Fruit fly (Drosophila melanogaster) whole organism, embryonic: ENCODE results near the gene CG12194.
A peak's percentile ranks its signal among the peaks of the same experiment; 100 is the strongest.

ENCODE experiments used
- Aef1 ChIP-seq: fragments of 200-800 bp; sonication (Bioruptor generic); IDR thresholded peaks from 3 replicates; pipeline ENCODE4 v1.3.6; 2022; ENCODE audit warnings: missing biosample characterization, missing genetic modification characterization
- CG1024 ChIP-seq: fragments of 200-800 bp; sonication (Bioruptor generic); IDR thresholded peaks from 2 replicates; pipeline ENCODE4 v1.3.6; 2022; ENCODE audit warnings: missing biosample characterization, missing genetic modification characterization
- CG10959 ChIP-seq: fragments of 200-800 bp; sonication (Bioruptor generic); IDR thresholded peaks from 2 replicates; pipeline ENCODE4 v1.3.6; 2022; ENCODE audit warnings: missing biosample characterization, missing genetic modification characterization
- CG11247 ChIP-seq: fragments of 200-800 bp; sonication (Bioruptor generic); IDR thresholded peaks from 2 replicates; pipeline ENCODE4 v1.3.6; 2022; ENCODE audit warnings: missing biosample characterization, missing genetic modification characterization
- CG15011 ChIP-seq: fragments of 200-800 bp; sonication (Bioruptor generic); optimal IDR thresholded peaks from 3 replicates; lab custom pipeline; 2018; ENCODE audit warnings: missing biosample characterization, mild to moderate bottlenecking, missing genetic modification characterization
- CG1529 ChIP-seq: fragments of 200-800 bp; sonication (Bioruptor generic); optimal IDR thresholded peaks from 3 replicates; lab custom pipeline; 2018; ENCODE audit warnings: missing biosample characterization, missing genetic modification characterization
- CG15514 ChIP-seq: fragments of 200-800 bp; sonication (Bioruptor generic); optimal IDR thresholded peaks from 3 replicates; lab custom pipeline; 2017; ENCODE audit warnings: missing biosample characterization, missing genetic modification characterization, mild to moderate bottlenecking, moderate library complexity, missing genetic modification reagents
- CG1603 ChIP-seq: fragments of 200-800 bp; sonication (Bioruptor generic); optimal IDR thresholded peaks from 2 replicates; lab custom pipeline; 2019; ENCODE audit warnings: missing biosample characterization, mild to moderate bottlenecking, missing genetic modification characterization, moderate library complexity
- CG18011 ChIP-seq: fragments of 200-800 bp; sonication (Bioruptor generic); optimal IDR thresholded peaks from 2 replicates; lab custom pipeline; 2017; ENCODE audit warnings: missing biosample characterization, missing genetic modification characterization, mild to moderate bottlenecking, moderate library complexity, missing genotype
- CG18619 ChIP-seq: fragments of 200-800 bp; sonication (Bioruptor generic); optimal IDR thresholded peaks from 3 replicates; lab custom pipeline; 2017; ENCODE audit warnings: missing biosample characterization, mild to moderate bottlenecking, missing genetic modification characterization
- CG18764 ChIP-seq: fragments of 200-800 bp; sonication (Bioruptor generic); optimal IDR thresholded peaks from 3 replicates; lab custom pipeline; 2016; ENCODE audit warnings: missing biosample characterization, missing genetic modification characterization
- CG2120 ChIP-seq: fragments of 200-800 bp; sonication (Bioruptor generic); optimal IDR thresholded peaks from 3 replicates; lab custom pipeline; 2016; ENCODE audit warnings: missing biosample characterization, missing genetic modification characterization
- CG32532 ChIP-seq: fragments of 200-800 bp; sonication (Bioruptor generic); IDR thresholded peaks from 2 replicates; pipeline ENCODE4 v1.3.6; 2022; ENCODE audit warnings: missing biosample characterization, missing genetic modification characterization
- CG3847 ChIP-seq: fragments of 200-800 bp; sonication (Bioruptor generic); IDR thresholded peaks from 2 replicates; pipeline ENCODE4 v1.3.6; 2022; ENCODE audit warnings: missing biosample characterization, missing genetic modification characterization
- CG4282 ChIP-seq: fragments of 200-800 bp; sonication (Bioruptor generic); optimal IDR thresholded peaks from 2 replicates; lab custom pipeline; 2016; ENCODE audit warnings: missing biosample characterization, missing genetic modification characterization
- CG6813 ChIP-seq: fragments of 200-800 bp; sonication (Bioruptor generic); optimal IDR thresholded peaks from 2 replicates; lab custom pipeline; 2017; ENCODE audit warnings: missing biosample characterization, missing genetic modification characterization, mild to moderate bottlenecking, moderate library complexity, missing genetic modification reagents
- CG6854 ChIP-seq: fragments of 200-800 bp; sonication (Bioruptor generic); optimal IDR thresholded peaks from 3 replicates; lab custom pipeline; 2017; ENCODE audit warnings: missing biosample characterization, mild to moderate bottlenecking, missing genetic modification characterization
- CG8388 ChIP-seq: fragments of 200-800 bp; sonication (Bioruptor generic); optimal IDR thresholded peaks from 2 replicates; lab custom pipeline; 2019; ENCODE audit warnings: missing biosample characterization, mild to moderate bottlenecking, missing genetic modification characterization, moderate library complexity
- CG9876 ChIP-seq: fragments of 200-800 bp; sonication (Bioruptor generic); optimal IDR thresholded peaks from 2 replicates; lab custom pipeline; 2016; ENCODE audit warnings: missing biosample characterization, missing genetic modification characterization
- Camta ChIP-seq: fragments of 200-800 bp; sonication (Bioruptor generic); optimal IDR thresholded peaks from 2 replicates; lab custom pipeline; 2016; ENCODE audit warnings: missing biosample characterization, missing genetic modification characterization
- Dip3 ChIP-seq: fragments of 200-800 bp; sonication (Bioruptor generic); optimal IDR thresholded peaks from 3 replicates; lab custom pipeline; 2016; ENCODE audit warnings: missing biosample characterization, missing genetic modification characterization
- Lim3 ChIP-seq: fragments of 200-800 bp; sonication (Bioruptor generic); IDR thresholded peaks from 2 replicates; pipeline ENCODE4 v1.3.6; 2022; ENCODE audit warnings: missing biosample characterization, missing genetic modification characterization
- Max ChIP-seq: fragments of 200-800 bp; sonication (Bioruptor generic); optimal IDR thresholded peaks from 2 replicates; lab custom pipeline; 2016; ENCODE audit warnings: missing biosample characterization, mild to moderate bottlenecking, missing genetic modification characterization
- Neu2 ChIP-seq: fragments of 200-800 bp; sonication (Bioruptor generic); optimal IDR thresholded peaks from 3 replicates; lab custom pipeline; 2016; ENCODE audit warnings: missing biosample characterization, missing genetic modification characterization, borderline replicate concordance
- Oaz ChIP-seq: fragments of 200-800 bp; sonication (Bioruptor generic); IDR thresholded peaks from 2 replicates; pipeline ENCODE4 v1.3.6; 2022; ENCODE audit warnings: missing biosample characterization, missing genetic modification characterization
- abd-A ChIP-seq: fragments of 200-800 bp; sonication (Bioruptor generic); optimal IDR thresholded peaks from 3 replicates; lab custom pipeline; 2019; ENCODE audit warnings: missing biosample characterization, mild to moderate bottlenecking, missing genetic modification characterization, moderate library complexity
- ap ChIP-seq: fragments of 200-800 bp; sonication (Bioruptor generic); IDR thresholded peaks from 2 replicates; pipeline ENCODE4 v1.3.6; 2022; ENCODE audit warnings: missing biosample characterization, missing genetic modification characterization
- cas ChIP-seq: fragments of 200-800 bp; sonication (Bioruptor generic); IDR thresholded peaks from 2 replicates; pipeline ENCODE4 v1.3.6; 2022; ENCODE audit warnings: missing biosample characterization, missing genetic modification characterization
- chinmo ChIP-seq: fragments of 200-800 bp; sonication (Bioruptor generic); IDR thresholded peaks from 4 replicates; pipeline ENCODE4 v1.3.6; 2022; ENCODE audit warnings: missing biosample characterization, missing genetic modification characterization; ENCODE audit not compliant: partially characterized antibody
- da ChIP-seq: fragments of 200-800 bp; sonication (Bioruptor generic); optimal IDR thresholded peaks from 2 replicates; lab custom pipeline; 2016; ENCODE audit warnings: missing biosample characterization, missing genetic modification characterization
- ems ChIP-seq: fragments of 200-800 bp; sonication (Bioruptor generic); optimal IDR thresholded peaks from 3 replicates; lab custom pipeline; 2016; ENCODE audit warnings: missing biosample characterization, missing genetic modification characterization
- gcm ChIP-seq: fragments of 200-800 bp; sonication (Bioruptor generic); optimal IDR thresholded peaks from 2 replicates; lab custom pipeline; 2019; ENCODE audit warnings: missing biosample characterization, mild to moderate bottlenecking, missing genetic modification characterization, moderate library complexity
- h ChIP-seq: fragments of >200 bp; optimal IDR thresholded peaks from 2 replicates; lab custom pipeline; 2017
- hkb ChIP-seq, 2 experiments: fragments of 200-800 bp in 1 of 2; fragments of >200 bp in 1 of 2; sonication (Bioruptor generic) in 1 of 2; IDR thresholded peaks in 1 of 2; optimal IDR thresholded peaks in 1 of 2; 2 replicates each; pipeline versions ENCODE4 v1.3.6 to Lab custom; 2017 to 2022; ENCODE audit warnings: missing biosample characterization in 1 of 2, missing genetic modification characterization in 1 of 2
- inv ChIP-seq: fragments of 200-800 bp; sonication (Bioruptor generic); IDR thresholded peaks from 2 replicates; pipeline ENCODE4 v1.3.6; 2022; ENCODE audit warnings: missing biosample characterization, missing genetic modification characterization; ENCODE audit not compliant: partially characterized antibody
- kah ChIP-seq: fragments of 200-800 bp; sonication (Bioruptor generic); optimal IDR thresholded peaks from 2 replicates; lab custom pipeline; 2018; ENCODE audit warnings: missing biosample characterization, mild to moderate bottlenecking, missing genetic modification characterization
- klu ChIP-seq: fragments of 200-800 bp; sonication (Bioruptor generic); IDR thresholded peaks from 2 replicates; pipeline ENCODE4 v1.3.6; 2022; ENCODE audit warnings: missing biosample characterization, missing genetic modification characterization
- mld ChIP-seq: fragments of 200-800 bp; sonication (Bioruptor generic); IDR thresholded peaks from 3 replicates; pipeline ENCODE4 v1.3.6; 2022; ENCODE audit warnings: missing biosample characterization, missing genetic modification characterization; ENCODE audit not compliant: partially characterized antibody
- nmo ChIP-seq: fragments of 200-800 bp; sonication (Bioruptor generic); optimal IDR thresholded peaks from 2 replicates; lab custom pipeline; 2018; ENCODE audit warnings: missing biosample characterization, mild to moderate bottlenecking, missing genetic modification characterization, moderate library complexity
- nom ChIP-seq: fragments of 200-800 bp; sonication (Bioruptor generic); optimal IDR thresholded peaks from 2 replicates; lab custom pipeline; 2017; ENCODE audit warnings: missing biosample characterization, missing genetic modification characterization, mild to moderate bottlenecking, moderate library complexity, missing genetic modification reagents
- peb ChIP-seq: fragments of 200-800 bp; sonication (Bioruptor generic); IDR thresholded peaks from 2 replicates; pipeline ENCODE4 v1.3.6; 2022; ENCODE audit warnings: missing biosample characterization, missing genetic modification characterization
- pho ChIP-seq: fragments of 200-800 bp; sonication (Bioruptor generic); optimal IDR thresholded peaks from 2 replicates; lab custom pipeline; 2016; ENCODE audit warnings: missing biosample characterization, missing genetic modification characterization
- prd ChIP-seq, 3 experiments: fragments of >200 bp in 2 of 3; fragments of 200-800 bp in 1 of 3; sonication (Bioruptor generic) in 1 of 3; optimal IDR thresholded peaks in 2 of 3; IDR thresholded peaks in 1 of 3; 2 replicates in 2 of 3; 3 replicates in 1 of 3; pipeline versions ENCODE4 v1.3.6 to Lab custom; 2017 to 2022; ENCODE audit warnings: missing biosample characterization in 1 of 3, missing genetic modification characterization in 1 of 3
- sens-2 ChIP-seq: fragments of 200-800 bp; sonication (Bioruptor generic); IDR thresholded peaks from 2 replicates; pipeline ENCODE4 v1.3.6; 2022; ENCODE audit warnings: missing biosample characterization, missing genetic modification characterization
- shn ChIP-seq: fragments of 200-800 bp; sonication (Bioruptor generic); optimal IDR thresholded peaks from 3 replicates; lab custom pipeline; 2016; ENCODE audit warnings: missing biosample characterization, missing genetic modification characterization
- sisA ChIP-seq: fragments of 200-800 bp; sonication (Bioruptor generic); IDR thresholded peaks from 2 replicates; pipeline ENCODE4 v1.3.6; 2022; ENCODE audit warnings: missing biosample characterization, missing genetic modification characterization
- sob ChIP-seq: fragments of 200-800 bp; sonication (Bioruptor generic); IDR thresholded peaks from 2 replicates; pipeline ENCODE4 v1.3.6; 2022; ENCODE audit warnings: missing biosample characterization, missing genetic modification characterization
- trh ChIP-seq: fragments of 200-800 bp; sonication (Bioruptor generic); optimal IDR thresholded peaks from 2 replicates; lab custom pipeline; 2016; ENCODE audit warnings: missing biosample characterization, missing genetic modification characterization
- wek ChIP-seq: fragments of 200-800 bp; sonication (Bioruptor generic); optimal IDR thresholded peaks from 3 replicates; lab custom pipeline; 2018; ENCODE audit warnings: missing biosample characterization, mild to moderate bottlenecking, missing genetic modification characterization, moderate library complexity
- zf30C ChIP-seq: fragments of 200-800 bp; sonication (Bioruptor generic); optimal IDR thresholded peaks from 3 replicates; lab custom pipeline; 2018; ENCODE audit warnings: missing biosample characterization, mild to moderate bottlenecking, missing genetic modification characterization

CG12194 gene

dm6 chr2L:4821319-4821717 lies 16.8 kb upstream of the CG12194 start (continued):
- TF ChIP-seq zf30C (GFP tag; lab: Kevin White, UChicago): no peak
- TF ChIP-seq ap (GFP tag; lab: Robert Waterston, UW): no peak
- TF ChIP-seq nmo (GFP tag; lab: Kevin White, UChicago): peak; percentile 67
- TF ChIP-seq CG15514 (GFP tag; lab: Kevin White, UChicago): peak; percentile 59
- TF ChIP-seq CG18011 (GFP tag; lab: Kevin White, UChicago): no peak
- peak; percentile 66 for TF ChIP-seq sisA (GFP tag; lab: Robert Waterston, UW)
- TF ChIP-seq CG11247 (GFP tag; lab: Robert Waterston, UW): peak; percentile 72
- TF ChIP-seq chinmo (GFP tag; lab: Robert Waterston, UW): no peak
- TF ChIP-seq hkb (optimal IDR thresholded peaks at IDR 0.05; lab: Kevin White, UChicago): no peak
- peak; percentile 73 for TF ChIP-seq hkb (GFP tag; IDR thresholded peaks at IDR 0.05; lab: Robert Waterston, UW)
- peak; percentile 72 for TF ChIP-seq CG2120 (GFP tag; lab: Kevin White, UChicago)
- peak; percentile 36 for TF ChIP-seq kah (GFP tag; lab: Kevin White, UChicago)
- TF ChIP-seq Camta: peak; percentile 45
- no peak for TF ChIP-seq CG1603 (tag; lab: Kevin White, UChicago)
- TF ChIP-seq pho (GFP tag; lab: Kevin White, UChicago): peak; percentile 49
- no peak for TF ChIP-seq cas
- no peak for TF ChIP-seq prd (optimal IDR thresholded peaks at IDR 0.05; lab: Kevin White, UChicago)
- TF ChIP-seq prd (GFP tag; IDR thresholded peaks at IDR 0.05; lab: Robert Waterston, UW): peak; percentile 68
- TF ChIP-seq sens-2: no peak
- no peak for TF ChIP-seq da
- peak; percentile 62 for TF ChIP-seq sob (GFP tag; lab: Robert Waterston, UW)
- no peak for TF ChIP-seq CG10959 (GFP tag; lab: Robert Waterston, UW)
- no peak for TF ChIP-seq trh (GFP tag; lab: Kevin White, UChicago)
- no peak for TF ChIP-seq inv
- no peak for TF ChIP-seq shn (GFP tag; lab: Kevin White, UChicago)
- TF ChIP-seq CG32532 (GFP tag; lab: Robert Waterston, UW): peak; percentile 76
- TF ChIP-seq CG6813: peak; percentile 50
- peak; percentile 17 for TF ChIP-seq gcm (GFP tag; lab: Kevin White, UChicago)
- peak; percentile 31; the same call in 1 of the 2 replicates for TF ChIP-seq Lim3
- TF ChIP-seq CG15011 (GFP tag; lab: Kevin White, UChicago): peak; percentile 63
- no peak for TF ChIP-seq CG8388 (GFP tag; lab: Kevin White, UChicago)
- TF ChIP-seq Max: no peak
- TF ChIP-seq klu: no peak
- no peak for TF ChIP-seq abd-A (tag; lab: Kevin White, UChicago)
- no peak for TF ChIP-seq Neu2 (GFP tag; lab: Kevin White, UChicago)
- no peak for TF ChIP-seq CG18764 (GFP tag; lab: Kevin White, UChicago)
- TF ChIP-seq nom (GFP tag; lab: Kevin White, UChicago): peak; percentile 88
- peak; percentile 61 for TF ChIP-seq CG18619
- peak; percentile 69 for TF ChIP-seq CG3847 (GFP tag; lab: Robert Waterston, UW)
- no peak for TF ChIP-seq CG1024 (GFP tag; lab: Robert Waterston, UW)
- no peak for TF ChIP-seq wek
- peak; percentile 53 for TF ChIP-seq CG4282 (GFP tag; lab: Kevin White, UChicago)
- TF ChIP-seq Aef1 (GFP tag; lab: Robert Waterston, UW): peak; percentile 69
- no peak for TF ChIP-seq mld (GFP tag; lab: Robert Waterston, UW)
- peak; percentile 4 for TF ChIP-seq Dip3 (GFP tag; lab: Kevin White, UChicago)
- peak; percentile 39 for TF ChIP-seq CG1529 (GFP tag; lab: Kevin White, UChicago)
- no peak for TF ChIP-seq ems (GFP tag; lab: Kevin White, UChicago)
- no peak for TF ChIP-seq CG9876 (GFP tag; lab: Kevin White, UChicago)
- no peak for TF ChIP-seq h (lab: Kevin White, UChicago)
- TF ChIP-seq peb: 0 out of 2 replicates have a peak, but pooled peaks have one; percentile 31
- no peak; the same call in 1 of the 2 replicates for TF ChIP-seq Oaz
- peak; percentile 73 for TF ChIP-seq CG6854 (GFP tag; lab: Kevin White, UChicago)
